Fruit fly (Drosophila melanogaster) S2 (cell line): ENCODE measurements around the gene qless.

Experiments
- CG8478 ChIP-seq: fragments of >200 bp; optimal IDR thresholded peaks from 2 replicates; lab custom pipeline; 2018
- CTCF ChIP-seq, 2 experiments: fragments of >200 bp; optimal IDR thresholded peaks; 2 replicates each; lab custom pipeline; 2018

Gene qless

DNA sequence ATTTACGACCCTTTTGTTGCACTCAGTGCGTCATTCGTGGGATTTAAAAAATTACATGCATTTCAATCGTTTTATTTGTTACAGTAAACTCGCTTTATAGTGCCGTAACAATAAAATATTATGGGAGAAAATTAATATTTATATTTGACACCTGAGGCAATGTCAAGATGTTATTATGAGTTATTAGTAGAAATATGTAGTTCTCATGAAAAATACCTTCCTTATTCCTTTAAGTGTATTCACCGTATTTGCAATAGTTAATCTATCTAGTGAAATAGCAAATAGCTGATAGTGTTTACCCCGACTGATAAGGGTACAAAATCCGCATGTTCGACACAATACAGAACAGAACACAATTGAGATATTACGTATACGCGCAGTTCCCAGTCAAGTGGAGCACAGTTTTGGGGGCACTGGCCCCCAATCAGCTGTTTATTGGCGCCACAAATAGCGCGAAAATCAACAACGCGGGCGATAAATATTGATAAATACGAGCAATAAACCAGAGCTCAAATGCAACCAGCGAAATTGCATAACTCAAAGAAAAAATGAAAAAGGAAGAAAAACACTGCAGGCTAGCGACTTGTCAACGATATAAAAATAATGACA, 1.9 kb downstream of the qless start:
- TF ChIP-seq CTCF (optimal IDR thresholded peaks at IDR 0.05; lab: Kevin White, UChicago) (no peak), CG8478 (lab: Kevin White, UChicago) (no peak)

DNA sequence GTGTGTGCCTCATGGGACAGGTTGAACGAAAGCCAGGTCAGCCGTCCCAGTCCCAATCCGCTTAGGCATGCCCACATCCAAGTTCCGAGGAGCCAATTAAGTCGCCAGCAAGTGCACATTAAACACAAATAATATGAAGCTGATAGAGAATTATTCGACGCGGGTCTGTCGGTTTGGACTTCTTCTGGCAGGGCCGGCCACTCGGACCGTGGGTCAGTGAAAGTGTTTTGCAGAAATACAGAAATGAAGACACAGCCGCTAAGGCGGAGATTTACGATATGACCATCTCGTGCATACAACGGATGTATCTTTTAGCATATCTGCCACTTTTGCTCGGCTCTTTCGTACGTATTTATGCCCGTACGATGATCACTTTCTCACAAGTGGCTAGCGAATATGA, 4.2 kb downstream of the qless start:
- TF ChIP-seq CG8478 (lab: Kevin White, UChicago) (no peak), CTCF (optimal IDR thresholded peaks at IDR 0.05; lab: Kevin White, UChicago) (no peak)

DNA sequence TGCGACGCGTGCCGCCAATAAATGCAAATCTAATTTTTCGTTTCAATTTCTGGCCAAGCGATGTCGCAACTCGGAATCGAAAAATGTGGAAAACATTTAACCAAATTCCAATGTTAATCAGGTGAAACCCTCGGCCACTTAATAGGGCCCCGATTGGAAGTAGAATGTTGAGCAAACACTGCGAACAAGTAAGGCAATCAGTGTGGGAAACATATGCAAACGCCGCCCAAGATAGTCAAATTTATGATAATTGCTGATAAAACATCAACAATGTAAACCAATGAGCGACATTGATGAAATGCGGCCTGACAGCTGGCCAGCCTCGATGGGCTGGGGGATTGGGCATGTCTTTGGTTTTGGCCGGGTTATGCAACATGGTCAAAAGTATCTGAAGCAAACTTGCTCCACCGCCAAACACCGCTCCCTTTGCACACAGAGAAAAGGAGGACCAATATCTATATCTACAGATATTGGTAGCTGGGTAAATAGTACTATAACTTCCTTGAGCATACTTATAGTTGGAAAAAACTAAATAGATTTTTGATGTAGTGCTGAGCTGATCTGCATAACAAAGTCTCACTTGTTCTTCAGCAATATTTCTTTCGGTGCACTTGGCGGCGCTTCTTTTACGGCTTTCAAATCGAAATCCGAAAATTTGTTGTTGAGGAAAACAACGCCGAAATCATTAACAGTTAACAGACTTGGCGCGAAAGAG, 5.0 kb downstream of the qless start:
- TF ChIP-seq CG8478 (lab: Kevin White, UChicago) (no peak), CTCF (optimal IDR thresholded peaks at IDR 0.05; lab: Kevin White, UChicago) (no peak)

DNA sequence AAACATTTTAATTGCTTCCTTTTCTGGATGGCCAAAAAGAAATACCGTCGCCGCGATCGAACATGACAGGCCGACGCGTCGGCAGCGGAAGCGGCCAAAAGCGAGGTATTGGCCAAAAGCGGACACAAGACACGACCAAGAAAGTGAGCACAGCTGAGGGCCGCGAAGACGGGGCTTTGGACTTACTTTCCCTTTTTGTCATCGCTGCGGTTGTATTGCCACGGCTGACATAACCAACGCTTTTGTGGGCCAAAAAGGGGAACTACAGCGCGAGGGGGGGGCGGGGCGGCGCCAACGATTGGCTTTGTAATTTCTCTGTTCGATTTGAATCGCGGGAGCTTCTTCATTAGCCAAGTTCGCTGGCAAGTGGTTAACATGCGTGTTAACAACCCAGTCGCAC, 6.6 kb downstream of the qless start:
- TF ChIP-seq CTCF (optimal IDR thresholded peaks at IDR 0.05; lab: Kevin White, UChicago) (no peak), CG8478 (lab: Kevin White, UChicago) (no peak)

DNA sequence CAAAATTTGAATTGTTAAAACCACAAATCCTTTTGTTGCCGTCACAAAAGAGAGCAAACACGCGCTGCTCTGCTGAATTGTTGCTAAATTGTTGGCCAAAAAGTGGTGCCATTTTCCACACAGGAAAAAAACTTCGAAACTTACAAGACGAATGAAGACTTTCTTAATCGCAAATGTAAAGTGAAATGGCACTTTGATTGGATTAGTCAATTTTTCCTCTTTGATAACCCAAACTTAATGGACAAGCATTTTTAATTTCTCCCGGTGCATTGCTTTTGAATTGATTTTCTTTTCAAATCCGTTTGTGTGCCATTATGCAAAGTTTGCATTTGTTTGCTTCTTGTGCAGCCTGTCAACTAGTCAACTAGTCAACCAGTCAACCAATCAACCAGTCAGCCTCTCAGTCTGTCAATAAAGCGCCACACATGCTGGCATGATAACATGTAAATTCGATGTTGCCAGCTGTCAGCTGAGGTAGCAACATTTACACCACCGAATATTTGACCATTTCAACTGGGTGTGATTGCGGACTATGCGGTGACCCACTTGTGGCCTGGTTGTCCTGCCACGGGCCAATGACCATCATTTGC, 9.2 kb downstream of the qless start:
- TF ChIP-seq CTCF (optimal IDR thresholded peaks at IDR 0.05; lab: Kevin White, UChicago) (no peak), CG8478 (lab: Kevin White, UChicago) (no peak)

DNA sequence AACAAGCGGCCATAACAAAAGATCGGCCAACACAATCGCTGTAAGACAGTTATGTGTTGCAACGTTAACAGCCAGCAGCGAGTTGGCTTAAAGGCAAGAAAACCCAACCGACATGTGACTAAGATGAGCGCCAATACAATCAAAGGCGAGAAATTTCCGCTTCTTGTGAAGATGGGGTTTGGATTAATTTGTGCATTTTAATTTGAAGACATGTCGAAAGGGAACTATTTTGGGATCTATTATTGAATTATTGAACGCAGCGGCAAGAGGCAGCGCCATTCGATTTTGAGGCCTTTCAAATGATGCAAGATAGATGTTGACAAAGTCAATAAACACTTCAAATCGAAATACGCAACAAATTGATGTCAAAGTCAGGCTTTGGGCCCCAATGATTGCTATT, 11.3 kb downstream of the qless start:
- no peak for TF ChIP-seq CTCF (optimal IDR thresholded peaks at IDR 0.05; lab: Kevin White, UChicago)
- TF ChIP-seq CG8478 (lab: Kevin White, UChicago), result no peak

DNA sequence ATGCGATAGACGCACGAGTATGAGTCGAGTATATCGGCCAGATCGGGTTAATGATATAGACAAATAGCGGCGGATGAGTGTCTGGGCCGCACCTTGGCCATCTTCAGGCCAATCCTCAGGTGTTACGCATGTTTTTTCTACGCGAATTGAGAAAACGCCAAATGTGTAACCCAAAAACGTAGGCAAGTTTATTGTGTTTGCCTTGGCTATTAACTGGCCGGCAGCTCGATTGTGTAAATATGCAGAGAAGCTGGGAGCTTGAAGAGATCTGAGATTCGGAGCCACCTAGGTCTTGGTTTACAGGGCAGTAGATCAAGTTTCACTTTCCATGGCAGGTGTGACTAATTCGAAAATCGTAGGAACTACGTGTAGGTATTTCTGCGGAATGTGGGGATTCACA, 12.4 kb downstream of the qless start:
- no peak for TF ChIP-seq CG8478 (lab: Kevin White, UChicago)
- TF ChIP-seq CTCF (optimal IDR thresholded peaks at IDR 0.05; lab: Kevin White, UChicago), result no peak

DNA sequence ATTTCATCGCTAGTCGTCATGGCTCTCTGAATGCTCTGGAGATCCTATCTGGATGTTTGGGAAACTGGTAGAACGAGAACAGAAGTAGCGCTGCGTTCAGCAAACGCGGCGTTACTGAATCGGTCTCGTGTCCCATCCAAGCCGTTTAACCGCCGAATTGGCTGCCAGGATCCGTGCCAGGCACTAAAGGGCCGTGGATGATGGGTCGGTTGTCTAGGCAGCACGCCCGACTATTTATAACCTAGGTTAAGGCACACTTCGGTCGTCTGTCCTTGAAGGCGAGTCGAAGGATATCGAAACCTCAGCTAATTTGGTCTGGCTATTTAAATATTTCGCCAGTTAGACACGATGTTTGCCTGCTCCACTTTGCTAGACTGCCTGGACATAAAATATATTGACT, 17.1 kb downstream of the qless start, which contains the start of gene CG15564:
TSS of gene CG15564 (minus strand) at position 101 of the 400 bp plus-strand sequence.
- no peak for TF ChIP-seq CG8478 (lab: Kevin White, UChicago)
- TF ChIP-seq CTCF (optimal IDR thresholded peaks at IDR 0.05; lab: Kevin White, UChicago), result no peak

DNA sequence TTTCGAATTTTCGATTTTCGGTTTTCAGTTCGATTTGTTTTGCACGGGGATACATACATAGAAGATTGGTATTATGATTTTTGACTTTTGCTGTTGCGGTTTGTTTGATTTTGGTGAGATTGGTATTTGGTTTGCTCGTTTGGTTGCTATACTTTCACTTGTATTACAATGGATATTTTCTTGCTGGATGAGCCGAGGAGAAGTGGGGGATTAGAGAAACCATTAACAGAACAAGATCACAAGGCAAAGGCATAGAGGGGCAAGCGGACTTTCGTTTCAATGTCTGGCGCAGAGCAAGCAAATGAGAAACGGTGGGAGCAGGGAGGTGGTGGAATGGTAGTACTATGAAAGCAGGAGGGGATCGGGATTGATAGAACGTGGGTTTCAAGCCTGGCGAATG, 20.2 kb downstream of the qless start, which contains the start of gene CG15563:
TSS of gene CG15563 (minus strand) at position 101 of the 400 bp plus-strand sequence.
- TF ChIP-seq CTCF (optimal IDR thresholded peaks at IDR 0.05; lab: Kevin White, UChicago) (no peak), CG8478 (lab: Kevin White, UChicago) (no peak)

DNA sequence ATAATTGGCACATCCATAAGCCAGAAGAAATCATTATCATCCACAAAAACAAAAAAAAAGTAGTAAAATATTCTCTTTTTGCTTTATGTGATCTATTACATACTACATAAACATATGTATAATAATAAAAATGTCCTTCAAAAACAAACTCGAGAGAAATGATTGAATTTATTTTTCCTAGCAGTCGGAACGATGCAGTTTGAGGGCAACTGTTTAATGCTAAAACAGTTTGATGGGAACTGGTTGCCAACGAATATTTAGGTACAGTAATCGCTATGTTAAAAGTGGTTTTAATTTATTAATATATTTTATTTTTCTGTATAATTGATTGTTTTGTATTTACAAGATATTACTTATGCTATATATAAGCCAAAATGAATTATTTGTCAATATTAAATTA, 21.3 kb downstream of the qless start:
- TF ChIP-seq CTCF (optimal IDR thresholded peaks at IDR 0.05; lab: Kevin White, UChicago) (peak in 1 of 2 experiments; percentile 9), CG8478 (lab: Kevin White, UChicago) (no peak)

DNA sequence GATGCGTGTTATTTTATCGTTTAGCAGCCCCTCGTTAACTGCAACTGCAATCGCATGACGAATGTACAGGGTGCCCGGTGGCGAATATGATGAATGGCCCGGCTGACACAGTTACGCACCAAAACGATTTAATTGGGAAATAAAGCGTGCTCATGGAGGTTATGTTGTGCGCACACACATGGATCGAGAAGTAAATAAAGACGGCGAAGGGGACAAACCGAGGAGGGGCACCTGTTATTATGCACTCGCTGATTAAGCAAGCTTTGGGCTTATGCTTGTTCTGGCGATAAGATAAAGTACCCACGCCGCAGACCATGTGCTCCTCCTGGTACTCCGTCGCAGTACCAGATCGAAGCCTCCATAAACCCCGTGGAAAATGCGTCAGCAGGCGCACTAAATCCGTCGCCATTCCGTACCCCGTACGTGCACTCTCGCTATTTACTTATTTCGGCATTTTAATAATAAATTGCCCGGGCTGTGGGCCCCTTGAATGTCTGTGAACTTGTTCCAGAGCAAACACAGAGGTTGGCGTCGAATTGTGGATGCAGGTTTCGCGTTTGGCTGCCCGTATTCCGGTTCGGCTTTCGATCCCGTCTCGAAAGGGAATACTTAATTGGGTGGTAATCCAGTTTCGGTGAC, 27.2 kb downstream of the qless start:
- TF ChIP-seq CTCF (optimal IDR thresholded peaks at IDR 0.05; lab: Kevin White, UChicago), result no peak
- no peak for TF ChIP-seq CG8478 (lab: Kevin White, UChicago)

DNA sequence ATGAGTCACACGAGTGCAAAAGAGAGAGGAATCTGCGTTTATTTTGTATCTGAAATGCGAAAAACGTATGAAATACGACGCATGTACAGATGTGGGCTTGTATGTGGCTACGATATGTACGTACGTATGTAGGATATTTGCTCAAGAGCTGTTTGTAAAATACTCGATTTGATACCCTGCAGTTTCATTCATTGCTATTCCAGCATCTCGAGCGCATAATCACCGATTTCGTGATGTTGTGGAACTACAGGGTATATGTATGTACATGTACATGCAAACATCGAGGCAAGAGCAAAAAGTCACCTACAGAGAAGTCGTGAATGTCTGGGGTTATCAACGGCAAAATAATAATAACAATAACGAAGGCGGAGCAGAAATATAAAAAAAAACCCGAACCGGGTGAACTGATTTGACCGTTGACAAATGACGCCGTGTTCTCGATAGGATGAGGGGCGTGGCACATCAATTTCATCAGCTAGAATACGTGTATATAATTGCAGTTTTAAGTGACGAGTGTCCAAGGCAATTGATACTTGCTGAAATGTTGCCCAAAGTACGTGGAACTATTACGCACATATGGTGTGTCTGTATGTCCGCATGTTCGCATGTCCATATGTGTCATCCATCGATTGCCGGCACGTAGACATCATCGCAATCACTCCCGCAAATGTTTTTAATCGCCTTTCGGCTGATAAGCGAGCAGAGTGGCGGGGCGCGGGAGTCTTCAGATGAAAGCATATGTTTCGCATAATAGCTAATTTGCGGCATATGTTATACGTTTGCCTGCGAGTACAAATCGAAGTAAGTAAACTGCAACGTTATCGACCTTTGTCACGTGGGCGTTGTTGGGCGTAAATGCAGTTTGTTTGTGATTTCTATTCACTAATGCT, 28.2 kb downstream of the qless start:
- no peak for TF ChIP-seq CG8478 (lab: Kevin White, UChicago)
- no peak for TF ChIP-seq CTCF (optimal IDR thresholded peaks at IDR 0.05; lab: Kevin White, UChicago)

DNA sequence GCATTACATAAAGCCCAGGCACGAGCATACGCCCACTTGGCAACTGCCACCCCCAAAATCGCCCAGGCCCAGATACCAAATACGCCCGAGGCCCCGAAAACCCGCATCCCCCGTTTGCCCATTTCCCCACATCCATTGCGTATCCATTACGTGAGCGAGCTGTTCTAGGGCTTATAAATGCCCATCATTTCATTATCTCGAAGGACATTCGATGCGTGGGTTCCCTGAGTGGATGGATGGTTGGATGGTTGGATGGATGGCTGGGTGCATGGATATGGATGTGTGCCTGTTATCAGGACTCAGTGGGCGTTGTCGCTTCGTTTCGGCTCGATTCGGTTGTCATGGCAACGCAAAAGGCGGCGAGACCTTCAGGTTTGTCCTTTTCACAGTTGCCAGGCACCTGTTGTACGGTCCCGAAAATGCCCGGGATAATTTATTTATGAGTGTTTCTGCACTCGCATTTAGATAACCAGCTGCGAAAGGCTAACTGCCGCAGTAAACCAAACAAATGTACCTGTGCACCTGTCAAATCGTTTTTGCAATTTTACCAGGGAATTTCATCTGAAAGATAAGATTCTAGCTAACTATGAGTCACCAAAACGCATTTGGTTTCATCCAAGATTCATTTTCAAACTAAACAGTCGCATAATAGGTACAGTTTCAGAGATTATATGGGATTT, 29.4 kb downstream of the qless start:
- TF ChIP-seq CTCF (optimal IDR thresholded peaks at IDR 0.05; lab: Kevin White, UChicago), result no peak
- TF ChIP-seq CG8478 (lab: Kevin White, UChicago), result no peak
